Fruit fly (Drosophila melanogaster) whole organism, prepupa: Measurements from ENCODE around the gene CG8509.

Experiments
- Blimp-1 ChIP-seq: fragments of 200-800 bp; sonication (Bioruptor generic); optimal IDR thresholded peaks from 3 replicates; lab custom pipeline; 2017; ENCODE audit warnings: missing biosample characterization, missing genetic modification characterization, mild to moderate bottlenecking, moderate library complexity, missing genetic modification reagents
- CG10631 ChIP-seq: fragments of 200-800 bp; sonication (Bioruptor generic); optimal IDR thresholded peaks from 2 replicates; lab custom pipeline; 2016; ENCODE audit warnings: missing biosample characterization, missing genetic modification characterization
- CG10669 ChIP-seq: fragments of 200-800 bp; sonication (Bioruptor generic); optimal IDR thresholded peaks from 3 replicates; lab custom pipeline; 2018; ENCODE audit warnings: missing biosample characterization, mild to moderate bottlenecking, missing genetic modification characterization, moderate library complexity
- CG11294 ChIP-seq: fragments of 200-800 bp; sonication (Bioruptor generic); IDR thresholded peaks from 2 replicates; pipeline ENCODE4 v1.3.6; 2022; ENCODE audit warnings: missing biosample characterization, missing genetic modification characterization
- CG11902 ChIP-seq: fragments of 200-800 bp; sonication (Bioruptor generic); optimal IDR thresholded peaks from 3 replicates; lab custom pipeline; 2016; ENCODE audit warnings: missing biosample characterization, missing genetic modification characterization
- CG1621 ChIP-seq: fragments of 200-800 bp; sonication (Bioruptor generic); optimal IDR thresholded peaks from 3 replicates; lab custom pipeline; 2018; ENCODE audit warnings: missing biosample characterization, mild to moderate bottlenecking, missing genetic modification characterization
- CG16779 ChIP-seq: fragments of 200-800 bp; sonication (Bioruptor generic); optimal IDR thresholded peaks from 3 replicates; lab custom pipeline; 2017; ENCODE audit warnings: missing biosample characterization, mild to moderate bottlenecking, missing genetic modification characterization
- CG3032 ChIP-seq: fragments of 200-800 bp; optimal IDR thresholded peaks from 2 replicates; lab custom pipeline; 2019; ENCODE audit warnings: missing biosample characterization, mild to moderate bottlenecking, missing genetic modification characterization, moderate library complexity
- CG31627 ChIP-seq: fragments of 200-800 bp; sonication (Bioruptor generic); optimal IDR thresholded peaks from 3 replicates; lab custom pipeline; 2016; ENCODE audit warnings: missing biosample characterization, missing genetic modification characterization
- CG32006 ChIP-seq: fragments of 200-800 bp; sonication (Bioruptor generic); optimal IDR thresholded peaks from 3 replicates; lab custom pipeline; 2017; ENCODE audit warnings: missing biosample characterization, mild to moderate bottlenecking, missing genetic modification characterization
- CG34406 ChIP-seq: fragments of 200-800 bp; sonication (Bioruptor generic); optimal IDR thresholded peaks from 3 replicates; lab custom pipeline; 2016; ENCODE audit warnings: missing biosample characterization, missing genetic modification characterization
- CG4318 ChIP-seq: fragments of 200-800 bp; sonication (Bioruptor generic); optimal IDR thresholded peaks from 3 replicates; lab custom pipeline; 2017; ENCODE audit warnings: missing biosample characterization, mild to moderate bottlenecking, missing genetic modification characterization
- CG6163 ChIP-seq: fragments of 200-800 bp; sonication (Bioruptor generic); IDR thresholded peaks from 3 replicates; pipeline ENCODE4 v1.3.6; 2022; ENCODE audit warnings: missing biosample characterization, missing genetic modification characterization
- CG6276 ChIP-seq: fragments of 200-800 bp; sonication (Bioruptor generic); optimal IDR thresholded peaks from 2 replicates; lab custom pipeline; 2017; ENCODE audit warnings: missing biosample characterization, mild to moderate bottlenecking, missing genetic modification characterization
- CG6792 ChIP-seq: fragments of 200-800 bp; sonication (Bioruptor generic); optimal IDR thresholded peaks from 3 replicates; lab custom pipeline; 2016; ENCODE audit warnings: missing biosample characterization, missing genetic modification characterization
- CG6808 ChIP-seq: fragments of 200-800 bp; sonication (Bioruptor generic); optimal IDR thresholded peaks from 3 replicates; lab custom pipeline; 2017; ENCODE audit warnings: missing biosample characterization, missing genetic modification characterization, mild to moderate bottlenecking, moderate library complexity, missing genetic modification reagents
- CG6854 ChIP-seq: fragments of 200-800 bp; sonication (Bioruptor generic); optimal IDR thresholded peaks from 2 replicates; lab custom pipeline; 2017; ENCODE audit warnings: missing biosample characterization, mild to moderate bottlenecking, missing genetic modification characterization
- CG7368 ChIP-seq: fragments of 200-800 bp; sonication (Bioruptor generic); optimal IDR thresholded peaks from 3 replicates; lab custom pipeline; 2016; ENCODE audit warnings: missing biosample characterization, missing genetic modification characterization
- CG8319 ChIP-seq: fragments of 200-800 bp; sonication (Bioruptor generic); optimal IDR thresholded peaks from 3 replicates; lab custom pipeline; 2016; ENCODE audit warnings: missing biosample characterization, missing genetic modification characterization
- CG9139 ChIP-seq: fragments of 200-800 bp; sonication (Bioruptor generic); optimal IDR thresholded peaks from 3 replicates; lab custom pipeline; 2017; ENCODE audit warnings: missing biosample characterization, mild to moderate bottlenecking, missing genetic modification characterization
- Ets21C ChIP-seq: fragments of 200-800 bp; sonication (Bioruptor generic); optimal IDR thresholded peaks from 3 replicates; lab custom pipeline; 2016; ENCODE audit warnings: missing biosample characterization, missing genetic modification characterization
- Gug ChIP-seq: fragments of 200-800 bp; sonication (Bioruptor generic); IDR thresholded peaks from 2 replicates; pipeline ENCODE4 v1.3.6; 2022; ENCODE audit warnings: missing biosample characterization, missing genetic modification characterization
- Hr39 ChIP-seq: fragments of 200-800 bp; sonication (Bioruptor generic); optimal IDR thresholded peaks from 2 replicates; lab custom pipeline; 2016; ENCODE audit warnings: missing biosample characterization, missing genetic modification characterization
- Hr4 ChIP-seq: fragments of 200-800 bp; sonication (Bioruptor generic); optimal IDR thresholded peaks from 3 replicates; lab custom pipeline; 2016; ENCODE audit warnings: missing biosample characterization, missing genetic modification characterization
- Met ChIP-seq: fragments of 200-800 bp; sonication (Bioruptor generic); optimal IDR thresholded peaks from 3 replicates; lab custom pipeline; 2016; ENCODE audit warnings: missing biosample characterization, missing genetic modification characterization
- OdsH ChIP-seq: fragments of 200-800 bp; sonication (Bioruptor generic); optimal IDR thresholded peaks from 3 replicates; lab custom pipeline; 2016; ENCODE audit warnings: missing biosample characterization, missing genetic modification characterization
- Smox ChIP-seq: fragments of 200-800 bp; sonication (Bioruptor generic); optimal IDR thresholded peaks from 3 replicates; lab custom pipeline; 2016; ENCODE audit warnings: missing biosample characterization, missing genetic modification characterization
- Sox102F ChIP-seq: fragments of 200-800 bp; sonication (Bioruptor generic); optimal IDR thresholded peaks from 2 replicates; lab custom pipeline; 2016; ENCODE audit warnings: missing biosample characterization, mild to moderate bottlenecking, missing genetic modification characterization
- Sox14 ChIP-seq: fragments of 200-800 bp; sonication (Bioruptor generic); optimal IDR thresholded peaks from 3 replicates; lab custom pipeline; 2016; ENCODE audit warnings: missing biosample characterization, missing genetic modification characterization
- Sox15 ChIP-seq: fragments of 200-800 bp; sonication (Bioruptor generic); optimal IDR thresholded peaks from 3 replicates; lab custom pipeline; 2016; ENCODE audit warnings: missing biosample characterization, missing genetic modification characterization
- achi ChIP-seq: fragments of 200-800 bp; sonication (Bioruptor generic); optimal IDR thresholded peaks from 3 replicates; lab custom pipeline; 2016; ENCODE audit warnings: missing biosample characterization, missing genetic modification characterization
- acj6 ChIP-seq: fragments of 200-800 bp; sonication (Bioruptor generic); optimal IDR thresholded peaks from 3 replicates; lab custom pipeline; 2016; ENCODE audit warnings: missing biosample characterization, missing genetic modification characterization
- cyc ChIP-seq: fragments of 200-800 bp; sonication (Bioruptor generic); optimal IDR thresholded peaks from 3 replicates; lab custom pipeline; 2016; ENCODE audit warnings: missing biosample characterization, missing genetic modification characterization
- dac ChIP-seq: fragments of 200-800 bp; sonication (Bioruptor generic); optimal IDR thresholded peaks from 2 replicates; lab custom pipeline; 2017; ENCODE audit warnings: missing biosample characterization, mild to moderate bottlenecking, missing genetic modification characterization
- eg ChIP-seq: fragments of 200-800 bp; sonication (Bioruptor generic); IDR thresholded peaks from 3 replicates; pipeline ENCODE4 v1.3.6; 2022; ENCODE audit warnings: missing biosample characterization, missing genetic modification characterization
- esn ChIP-seq: fragments of 200-800 bp; sonication (Bioruptor generic); optimal IDR thresholded peaks from 2 replicates; lab custom pipeline; 2016; ENCODE audit warnings: missing biosample characterization, mild to moderate bottlenecking, missing genetic modification characterization, moderate library complexity
- fd59A ChIP-seq: fragments of 200-800 bp; sonication (Bioruptor generic); optimal IDR thresholded peaks from 2 replicates; lab custom pipeline; 2017; ENCODE audit warnings: missing biosample characterization, mild to moderate bottlenecking, missing genetic modification characterization, missing genetic modification reagents
- fd85E ChIP-seq: fragments of 200-800 bp; sonication (Bioruptor generic); optimal IDR thresholded peaks from 3 replicates; lab custom pipeline; 2016; ENCODE audit warnings: missing biosample characterization, missing genetic modification characterization
- fkh ChIP-seq: fragments of 200-800 bp; sonication (Bioruptor generic); optimal IDR thresholded peaks from 3 replicates; lab custom pipeline; 2017; ENCODE audit warnings: missing biosample characterization, mild to moderate bottlenecking, missing genetic modification characterization, moderate library complexity
- lz ChIP-seq: fragments of 200-800 bp; sonication (Bioruptor generic); optimal IDR thresholded peaks from 3 replicates; lab custom pipeline; 2016; ENCODE audit warnings: missing biosample characterization, missing genetic modification characterization
- net ChIP-seq: fragments of 200-800 bp; sonication (Bioruptor generic); optimal IDR thresholded peaks from 3 replicates; lab custom pipeline; 2016; ENCODE audit warnings: missing biosample characterization, missing genetic modification characterization
- pdm3 ChIP-seq: fragments of 200-800 bp; sonication (Bioruptor generic); optimal IDR thresholded peaks from 3 replicates; lab custom pipeline; 2016; ENCODE audit warnings: missing biosample characterization, missing genetic modification characterization
- salr ChIP-seq, 2 experiments: fragments of 200-800 bp; sonication (Bioruptor generic); optimal IDR thresholded peaks; 3 replicates each; lab custom pipeline; 2016 to 2018; ENCODE audit warnings: missing biosample characterization in 2 of 2, missing genetic modification characterization in 2 of 2, mild to moderate bottlenecking in 1 of 2
- spab ChIP-seq: fragments of 200-800 bp; sonication (Bioruptor generic); optimal IDR thresholded peaks from 2 replicates; lab custom pipeline; 2017; ENCODE audit warnings: missing biosample characterization, mild to moderate bottlenecking, missing genetic modification characterization, missing genetic modification reagents
- ss ChIP-seq, 2 experiments: fragments of 200-800 bp; sonication (Bioruptor generic); optimal IDR thresholded peaks; 2 replicates in 1 of 2; 3 replicates in 1 of 2; lab custom pipeline; 2017 to 2018; ENCODE audit warnings: mild to moderate bottlenecking in 2 of 2, missing biosample characterization in 2 of 2, missing genetic modification characterization in 2 of 2, moderate library complexity in 1 of 2
- svp ChIP-seq: fragments of 200-800 bp; sonication (Bioruptor generic); peaks from one replicate; lab custom pipeline; 2016; ENCODE audit warnings: missing biosample characterization, missing genetic modification characterization
- topi ChIP-seq: fragments of 200-800 bp; sonication (Bioruptor generic); optimal IDR thresholded peaks from 3 replicates; lab custom pipeline; 2016; ENCODE audit warnings: missing biosample characterization, missing genetic modification characterization
- vri ChIP-seq: fragments of 200-800 bp; sonication (Bioruptor generic); optimal IDR thresholded peaks from 3 replicates; lab custom pipeline; 2016; ENCODE audit warnings: missing biosample characterization, mild to moderate bottlenecking, missing genetic modification characterization

Gene CG8509

dm6 chrX:15803764-15804563 is 5.4 kb upstream of the CG8509 start, which contains the start of the genes PGRP-LE and sd (continued):
- no peak for TF ChIP-seq esn
- peak; percentile 11 for TF ChIP-seq OdsH (GFP tag; lab: Kevin White, UChicago)
- no peak for TF ChIP-seq CG32006 (GFP tag; lab: Kevin White, UChicago)
- TF ChIP-seq CG16779 (tag; lab: Kevin White, UChicago): no peak
- no peak for TF ChIP-seq CG7368
- TF ChIP-seq CG9139 (GFP tag; lab: Kevin White, UChicago): peak; percentile 34
- TF ChIP-seq Blimp-1 (GFP tag; lab: Kevin White, UChicago): peak; percentile 22
- no peak for TF ChIP-seq Sox14 (GFP tag; lab: Kevin White, UChicago)
- TF ChIP-seq Hr4 (GFP tag; lab: Kevin White, UChicago): no peak
- TF ChIP-seq CG6808 (GFP tag; lab: Kevin White, UChicago): no peak
- no peak for TF ChIP-seq fd85E
- TF ChIP-seq CG10631: no peak
- TF ChIP-seq dac (GFP tag; lab: Kevin White, UChicago): no peak
- peak; percentile 56 for TF ChIP-seq CG6854
- TF ChIP-seq CG6276: peak; percentile 30
- TF ChIP-seq acj6 (GFP tag; lab: Kevin White, UChicago): no peak
- TF ChIP-seq net (GFP tag; lab: Kevin White, UChicago): no peak

DNA sequence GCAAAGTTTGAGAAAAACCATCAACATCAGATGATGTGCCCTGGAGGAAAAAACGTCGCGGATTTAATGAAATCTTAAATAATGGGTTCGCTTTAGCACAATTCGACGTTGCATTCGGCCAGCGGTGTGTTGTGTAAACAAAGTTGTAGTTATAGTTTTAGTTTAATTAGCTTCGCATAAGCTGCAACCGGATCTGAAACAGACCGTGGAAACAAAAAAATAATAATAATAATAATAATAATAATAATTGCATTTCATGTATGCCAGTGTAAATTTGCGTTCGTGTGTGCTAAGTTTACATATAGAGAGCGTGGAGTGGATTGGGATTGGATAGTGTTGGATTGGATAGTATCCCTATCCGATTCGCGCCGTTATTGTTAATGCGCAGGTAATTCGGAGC is 4.6 kb upstream of the CG8509 start:
- TF ChIP-seq CG3032 (tag; lab: Kevin White, UChicago) (no peak), OdsH (GFP tag; lab: Kevin White, UChicago) (no peak), esn (no peak), lz (peak; percentile 1), CG11294 (no peak), CG31627 (no peak), CG11902 (GFP tag; lab: Kevin White, UChicago) (no peak), svp (GFP tag; lab: Kevin White, UChicago) (peak; percentile 57), Smox (GFP tag; lab: Kevin White, UChicago) (no peak), Hr39 (GFP tag; lab: Kevin White, UChicago) (no peak), ss (GFP tag; optimal IDR thresholded peaks at IDR 0.05; lab: Kevin White, UChicago) (no peak), CG6163 (GFP tag; lab: Robert Waterston, UW) (0 out of 3 replicates have a peak, but pooled peaks have one; percentile 46), dac (GFP tag; lab: Kevin White, UChicago) (no peak), Sox15 (GFP tag; lab: Kevin White, UChicago) (no peak), Sox102F (GFP tag; lab: Kevin White, UChicago) (no peak), Met (GFP tag; lab: Kevin White, UChicago) (no peak), net (GFP tag; lab: Kevin White, UChicago) (no peak), CG10669 (GFP tag; lab: Kevin White, UChicago) (peak; percentile 24), CG7368 (no peak), vri (GFP tag; lab: Kevin White, UChicago) (no peak), CG6276 (peak; percentile 13), eg (GFP tag; lab: Robert Waterston, UW) (peak; percentile 34; the same call in 2 of the 3 replicates), fkh (GFP tag; lab: Kevin White, UChicago) (no peak), Blimp-1 (GFP tag; lab: Kevin White, UChicago) (no peak), Sox14 (GFP tag; lab: Kevin White, UChicago) (no peak), spab (no peak), CG1621 (tag; lab: Kevin White, UChicago) (peak; percentile 26), Gug (no peak), CG8319 (GFP tag; lab: Kevin White, UChicago) (no peak), CG34406 (GFP tag; lab: Kevin White, UChicago) (peak; percentile 21), salr (GFP tag; optimal IDR thresholded peaks at IDR 0.05; lab: Kevin White, UChicago) (no peak), pdm3 (GFP tag; lab: Kevin White, UChicago) (peak; percentile 23), topi (no peak), fd59A (GFP tag; lab: Kevin White, UChicago) (no peak), achi (GFP tag; lab: Kevin White, UChicago) (peak; percentile 23), CG6854 (no peak), CG6792 (GFP tag; lab: Kevin White, UChicago) (no peak), Ets21C (no peak), cyc (GFP tag; lab: Kevin White, UChicago) (no peak), CG4318 (GFP tag; lab: Kevin White, UChicago) (no peak), CG10631 (peak; percentile 36)
